Worm (Caenorhabditis elegans) whole organism, midembryonic: ENCODE measurements around the gene C16C8.19.

Experiments used
- T22C8.4 ChIP-seq: fragments of 200-800 bp; sonication (Bioruptor generic); IDR thresholded peaks from 2 replicates; pipeline ENCODE4 v1.3.6; 2022; ENCODE audit warnings: missing genetic modification characterization, missing compliant biosample characterization
- cog-1 ChIP-seq: sonication (generic microtip); optimal IDR thresholded peaks from 2 replicates; lab custom pipeline; 2016; ENCODE audit warnings: missing genetic modification characterization, missing compliant biosample characterization
- flt-1 ChIP-seq: fragments of 200-800 bp; sonication (Bioruptor generic); IDR thresholded peaks from 2 replicates; pipeline ENCODE4 v1.3.6; 2022; ENCODE audit warnings: missing genetic modification characterization, missing compliant biosample characterization
- klf-2 ChIP-seq: fragments of 200-800 bp; sonication (Bioruptor generic); conservative IDR thresholded peaks from 2 replicates; pipeline ENCODE4 v1.3.6; 2022; ENCODE audit warnings: missing genetic modification reagents, missing genetic modification characterization, missing compliant biosample characterization
- med-1 ChIP-seq: sonication (generic microtip); optimal IDR thresholded peaks from 2 replicates; lab custom pipeline; 2017; ENCODE audit warnings: missing genetic modification characterization, mild to moderate bottlenecking, missing compliant biosample characterization, antibody characterized with exemption, missing genetic modification reagents; ENCODE audit not compliant: insufficient read depth
- ref-1 ChIP-seq: fragments of 200-800 bp; sonication (Bioruptor generic); conservative IDR thresholded peaks from 2 replicates; pipeline ENCODE4 v1.3.6; 2022; ENCODE audit warnings: missing genetic modification reagents, missing genetic modification characterization, missing compliant biosample characterization
- ztf-23 ChIP-seq: fragments of 200-800 bp; sonication (Bioruptor generic); IDR thresholded peaks from 2 replicates; pipeline ENCODE4 v1.3.6; 2022; ENCODE audit warnings: missing genetic modification reagents, missing genetic modification characterization, missing compliant biosample characterization
- ztf-29 ChIP-seq: fragments of 200-800 bp; sonication (Bioruptor generic); IDR thresholded peaks from 2 replicates; pipeline ENCODE4 v1.3.6; 2022; ENCODE audit warnings: missing genetic modification reagents, missing genetic modification characterization, missing compliant biosample characterization

DNA sequence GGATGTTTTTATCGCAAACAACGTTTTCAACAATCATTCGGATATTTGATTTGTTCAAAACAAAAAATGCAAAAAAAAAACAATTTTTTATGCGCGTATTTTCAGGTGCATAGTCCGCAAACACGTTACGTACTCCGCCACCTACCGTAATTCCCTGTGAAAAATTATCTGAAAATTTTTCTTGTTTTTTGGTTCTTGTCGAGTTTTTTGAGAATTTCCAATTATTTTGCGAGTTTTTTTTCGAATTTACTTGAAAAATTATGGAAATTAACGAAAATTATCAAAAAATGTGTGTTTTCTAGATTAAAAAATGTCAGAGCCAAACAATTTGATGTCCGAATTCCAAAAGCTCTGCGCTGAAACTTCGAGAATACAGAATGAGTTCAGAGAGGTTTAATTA is 5.9 kb upstream of the C16C8.19 start, which contains the start of gene C16C8.12:
- TF ChIP-seq ztf-29 (no peak), flt-1 (GFP tag; lab: Robert Waterston, UW) (no peak), med-1 (GFP tag; lab: Kevin White, UChicago) (no peak), ztf-23 (GFP tag; lab: Robert Waterston, UW) (no peak), klf-2 (GFP tag; lab: Robert Waterston, UW) (no peak), ref-1 (GFP tag; lab: Robert Waterston, UW) (no peak), cog-1 (no peak), T22C8.4 (GFP tag; lab: Robert Waterston, UW) (no peak)
